Fruit fly (Drosophila melanogaster) whole organism, embryonic: ENCODE results near the gene CG7173.

ENCODE experiments used
- CG12155 ChIP-seq: fragments of 200-800 bp; sonication (Bioruptor generic); optimal IDR thresholded peaks from 3 replicates; lab custom pipeline; 2016; ENCODE audit warnings: missing biosample characterization, missing genetic modification characterization
- CG12942 ChIP-seq: fragments of 200-800 bp; sonication (Bioruptor generic); optimal IDR thresholded peaks from 3 replicates; lab custom pipeline; 2016; ENCODE audit warnings: missing biosample characterization, missing genetic modification characterization
- CG13424 ChIP-seq: fragments of 200-800 bp; sonication (Bioruptor generic); optimal IDR thresholded peaks from 2 replicates; lab custom pipeline; 2019; ENCODE audit warnings: missing biosample characterization, mild to moderate bottlenecking, missing genetic modification characterization, moderate library complexity
- CG14860 ChIP-seq: fragments of 200-800 bp; sonication (Bioruptor generic); IDR thresholded peaks from 3 replicates; pipeline ENCODE4 v1.3.6; 2022; ENCODE audit warnings: missing biosample characterization, missing genetic modification characterization; ENCODE audit not compliant: partially characterized antibody
- CG15514 ChIP-seq: fragments of 200-800 bp; sonication (Bioruptor generic); optimal IDR thresholded peaks from 3 replicates; lab custom pipeline; 2017; ENCODE audit warnings: missing biosample characterization, missing genetic modification characterization, mild to moderate bottlenecking, moderate library complexity, missing genetic modification reagents
- CG15601 ChIP-seq: fragments of 200-800 bp; sonication (Bioruptor generic); optimal IDR thresholded peaks from 3 replicates; lab custom pipeline; 2019; ENCODE audit warnings: missing biosample characterization, mild to moderate bottlenecking, missing genetic modification characterization, moderate library complexity
- CG1792 ChIP-seq: fragments of 200-800 bp; sonication (Bioruptor generic); optimal IDR thresholded peaks from 2 replicates; lab custom pipeline; 2016; ENCODE audit warnings: missing biosample characterization, missing genetic modification characterization
- CG2116 ChIP-seq: fragments of 200-800 bp; sonication (Bioruptor generic); optimal IDR thresholded peaks from 3 replicates; lab custom pipeline; 2018; ENCODE audit warnings: missing biosample characterization, mild to moderate bottlenecking, missing genetic modification characterization
- CG2129 ChIP-seq: fragments of 200-800 bp; sonication (Bioruptor generic); IDR thresholded peaks from 2 replicates; pipeline ENCODE4 v1.3.6; 2022; ENCODE audit warnings: missing biosample characterization, missing genetic modification characterization; ENCODE audit not compliant: partially characterized antibody
- CG2678 ChIP-seq: fragments of 200-800 bp; sonication (Bioruptor generic); optimal IDR thresholded peaks from 3 replicates; lab custom pipeline; 2019; ENCODE audit warnings: missing biosample characterization, mild to moderate bottlenecking, missing genetic modification characterization, moderate library complexity
- CG31388 ChIP-seq: fragments of 200-800 bp; sonication (Bioruptor generic); optimal IDR thresholded peaks from 2 replicates; lab custom pipeline; 2016; ENCODE audit warnings: missing biosample characterization, missing genetic modification characterization
- CG3281 ChIP-seq: fragments of 200-800 bp; sonication (Bioruptor generic); optimal IDR thresholded peaks from 3 replicates; lab custom pipeline; 2017; ENCODE audit warnings: missing biosample characterization, mild to moderate bottlenecking, missing genetic modification characterization
- CG4360 ChIP-seq: fragments of 200-800 bp; sonication (Bioruptor generic); IDR thresholded peaks from 2 replicates; pipeline ENCODE4 v1.3.6; 2022; ENCODE audit warnings: missing biosample characterization, missing genetic modification characterization
- CG5180 ChIP-seq: fragments of 200-800 bp; sonication (Bioruptor generic); optimal IDR thresholded peaks from 3 replicates; lab custom pipeline; 2017; ENCODE audit warnings: missing biosample characterization, missing genetic modification characterization, mild to moderate bottlenecking, moderate library complexity, missing genetic modification reagents
- CG6813 ChIP-seq: fragments of 200-800 bp; sonication (Bioruptor generic); optimal IDR thresholded peaks from 2 replicates; lab custom pipeline; 2017; ENCODE audit warnings: missing biosample characterization, missing genetic modification characterization, mild to moderate bottlenecking, moderate library complexity, missing genetic modification reagents
- CG7271 ChIP-seq: fragments of 200-800 bp; sonication (Bioruptor generic); optimal IDR thresholded peaks from 2 replicates; lab custom pipeline; 2018; ENCODE audit warnings: missing biosample characterization, mild to moderate bottlenecking, missing genetic modification characterization, moderate library complexity
- CG7357 ChIP-seq: fragments of 200-800 bp; sonication (Bioruptor generic); IDR thresholded peaks from 3 replicates; pipeline ENCODE4 v1.3.6; 2022; ENCODE audit warnings: missing biosample characterization, missing genetic modification characterization
- CG8281 ChIP-seq: fragments of 200-800 bp; sonication (Bioruptor generic); optimal IDR thresholded peaks from 2 replicates; lab custom pipeline; 2018; ENCODE audit warnings: missing biosample characterization, mild to moderate bottlenecking, missing genetic modification characterization, moderate library complexity
- CG8359 ChIP-seq: fragments of 200-800 bp; sonication (Bioruptor generic); optimal IDR thresholded peaks from 2 replicates; lab custom pipeline; 2017; ENCODE audit warnings: missing biosample characterization, mild to moderate bottlenecking, missing genetic modification characterization, borderline replicate concordance
- CG8478 ChIP-seq: fragments of >200 bp; optimal IDR thresholded peaks from 2 replicates; lab custom pipeline; 2018
- CkIIα-i1 ChIP-seq: fragments of 200-800 bp; sonication (Bioruptor generic); IDR thresholded peaks from 2 replicates; pipeline ENCODE4 v1.3.6; 2022; ENCODE audit warnings: missing biosample characterization, missing genetic modification characterization
- Deaf1 ChIP-seq: fragments of 200-800 bp; optimal IDR thresholded peaks from 3 replicates; lab custom pipeline; 2019; ENCODE audit warnings: missing biosample characterization, mild to moderate bottlenecking, missing genetic modification characterization, moderate library complexity
- Dip3 ChIP-seq: fragments of 200-800 bp; sonication (Bioruptor generic); optimal IDR thresholded peaks from 3 replicates; lab custom pipeline; 2016; ENCODE audit warnings: missing biosample characterization, missing genetic modification characterization
- Fer2 ChIP-seq: fragments of 200-800 bp; sonication (Bioruptor generic); optimal IDR thresholded peaks from 2 replicates; lab custom pipeline; 2018; ENCODE audit warnings: missing biosample characterization, mild to moderate bottlenecking, missing genetic modification characterization, moderate library complexity
- HmgZ ChIP-seq: fragments of 200-800 bp; sonication (Bioruptor generic); optimal IDR thresholded peaks from 2 replicates; lab custom pipeline; 2018; ENCODE audit warnings: missing biosample characterization, mild to moderate bottlenecking, missing genetic modification characterization
- Kr ChIP-seq: fragments of 200-800 bp; sonication (Bioruptor generic); optimal IDR thresholded peaks from 2 replicates; lab custom pipeline; 2017; ENCODE audit warnings: missing biosample characterization, mild to moderate bottlenecking, missing genetic modification characterization
- Nf-YC ChIP-seq: fragments of 200-800 bp; optimal IDR thresholded peaks from 3 replicates; lab custom pipeline; 2019; ENCODE audit warnings: missing biosample characterization, mild to moderate bottlenecking, missing genetic modification characterization, moderate library complexity
- Rfx ChIP-seq: fragments of 200-800 bp; sonication (Bioruptor generic); IDR thresholded peaks from 2 replicates; pipeline ENCODE4 v1.3.6; 2022; ENCODE audit warnings: missing biosample characterization, missing genetic modification characterization
- ap ChIP-seq: fragments of 200-800 bp; sonication (Bioruptor generic); IDR thresholded peaks from 2 replicates; pipeline ENCODE4 v1.3.6; 2022; ENCODE audit warnings: missing biosample characterization, missing genetic modification characterization
- br ChIP-seq: fragments of >200 bp; optimal IDR thresholded peaks from 2 replicates; lab custom pipeline; 2017
- cato ChIP-seq: fragments of 200-800 bp; sonication (Bioruptor generic); optimal IDR thresholded peaks from 2 replicates; lab custom pipeline; 2016; ENCODE audit warnings: missing biosample characterization, missing genetic modification characterization, borderline replicate concordance
- ci ChIP-seq: fragments of 200-800 bp; sonication (Bioruptor generic); IDR thresholded peaks from 3 replicates; pipeline ENCODE4 v1.3.6; 2022; ENCODE audit warnings: missing biosample characterization, missing genetic modification characterization
- dmrt99B ChIP-seq: fragments of 200-800 bp; sonication (Bioruptor generic); optimal IDR thresholded peaks from 2 replicates; lab custom pipeline; 2018; ENCODE audit warnings: missing biosample characterization, mild to moderate bottlenecking, missing genetic modification characterization, moderate library complexity
- fru ChIP-seq: fragments of >200 bp; optimal IDR thresholded peaks from 2 replicates; lab custom pipeline; 2017
- inv ChIP-seq: fragments of 200-800 bp; sonication (Bioruptor generic); IDR thresholded peaks from 2 replicates; pipeline ENCODE4 v1.3.6; 2022; ENCODE audit warnings: missing biosample characterization, missing genetic modification characterization; ENCODE audit not compliant: partially characterized antibody
- kah ChIP-seq: fragments of 200-800 bp; sonication (Bioruptor generic); optimal IDR thresholded peaks from 2 replicates; lab custom pipeline; 2018; ENCODE audit warnings: missing biosample characterization, mild to moderate bottlenecking, missing genetic modification characterization
- lilli ChIP-seq: fragments of 200-800 bp; sonication (Bioruptor generic); optimal IDR thresholded peaks from 3 replicates; lab custom pipeline; 2016; ENCODE audit warnings: missing biosample characterization, missing genetic modification characterization
- lola ChIP-seq, 3 experiments: fragments of >200 bp in 2 of 3; fragments of 200-800 bp in 1 of 3; sonication (Bioruptor generic) in 1 of 3; optimal IDR thresholded peaks; 2 replicates each; lab custom pipeline; 2017 to 2019; ENCODE audit warnings: missing biosample characterization in 3 of 3, missing genetic modification characterization in 3 of 3, mild to moderate bottlenecking in 1 of 3, moderate library complexity in 1 of 3
- nerfin-1 ChIP-seq: fragments of 200-800 bp; sonication (Bioruptor generic); optimal IDR thresholded peaks from 3 replicates; lab custom pipeline; 2019; ENCODE audit warnings: missing biosample characterization, mild to moderate bottlenecking, missing genetic modification characterization, moderate library complexity
- org-1 ChIP-seq: fragments of 200-800 bp; sonication (Bioruptor generic); optimal IDR thresholded peaks from 2 replicates; lab custom pipeline; 2017; ENCODE audit warnings: missing biosample characterization, missing genetic modification characterization
- pita ChIP-seq: fragments of 200-800 bp; sonication (Bioruptor generic); optimal IDR thresholded peaks from 2 replicates; lab custom pipeline; 2017; ENCODE audit warnings: missing biosample characterization, mild to moderate bottlenecking, missing genetic modification characterization
- psq ChIP-seq: fragments of 200-800 bp; sonication (Bioruptor generic); optimal IDR thresholded peaks from 2 replicates; lab custom pipeline; 2017; ENCODE audit warnings: missing biosample characterization, missing genetic modification characterization
- salm ChIP-seq: fragments of 200-800 bp; sonication (Bioruptor generic); optimal IDR thresholded peaks from 2 replicates; lab custom pipeline; 2018; ENCODE audit warnings: missing biosample characterization, mild to moderate bottlenecking, missing genetic modification characterization
- sc ChIP-seq, 3 experiments: fragments of >200 bp in 2 of 3; fragments of 200-800 bp in 1 of 3; sonication (Bioruptor generic) in 1 of 3; optimal IDR thresholded peaks; 2 replicates in 2 of 3; 3 replicates in 1 of 3; lab custom pipeline; 2017; ENCODE audit warnings: mild to moderate bottlenecking in 1 of 3, missing biosample characterization in 1 of 3, missing genetic modification characterization in 1 of 3, missing genetic modification reagents in 1 of 3
- shn ChIP-seq: fragments of 200-800 bp; sonication (Bioruptor generic); optimal IDR thresholded peaks from 3 replicates; lab custom pipeline; 2016; ENCODE audit warnings: missing biosample characterization, missing genetic modification characterization
- sqz ChIP-seq: fragments of 200-800 bp; sonication (Bioruptor generic); optimal IDR thresholded peaks from 3 replicates; lab custom pipeline; 2018; ENCODE audit warnings: missing biosample characterization, mild to moderate bottlenecking, missing genetic modification characterization
- sug ChIP-seq: fragments of 200-800 bp; optimal IDR thresholded peaks from 2 replicates; lab custom pipeline; 2019; ENCODE audit warnings: missing biosample characterization, mild to moderate bottlenecking, missing genetic modification characterization, moderate library complexity
- zfh2 ChIP-seq: fragments of 200-800 bp; sonication (Bioruptor generic); optimal IDR thresholded peaks from 2 replicates; lab custom pipeline; 2016; ENCODE audit warnings: missing biosample characterization, missing genetic modification characterization

CG7173 gene

DNA sequence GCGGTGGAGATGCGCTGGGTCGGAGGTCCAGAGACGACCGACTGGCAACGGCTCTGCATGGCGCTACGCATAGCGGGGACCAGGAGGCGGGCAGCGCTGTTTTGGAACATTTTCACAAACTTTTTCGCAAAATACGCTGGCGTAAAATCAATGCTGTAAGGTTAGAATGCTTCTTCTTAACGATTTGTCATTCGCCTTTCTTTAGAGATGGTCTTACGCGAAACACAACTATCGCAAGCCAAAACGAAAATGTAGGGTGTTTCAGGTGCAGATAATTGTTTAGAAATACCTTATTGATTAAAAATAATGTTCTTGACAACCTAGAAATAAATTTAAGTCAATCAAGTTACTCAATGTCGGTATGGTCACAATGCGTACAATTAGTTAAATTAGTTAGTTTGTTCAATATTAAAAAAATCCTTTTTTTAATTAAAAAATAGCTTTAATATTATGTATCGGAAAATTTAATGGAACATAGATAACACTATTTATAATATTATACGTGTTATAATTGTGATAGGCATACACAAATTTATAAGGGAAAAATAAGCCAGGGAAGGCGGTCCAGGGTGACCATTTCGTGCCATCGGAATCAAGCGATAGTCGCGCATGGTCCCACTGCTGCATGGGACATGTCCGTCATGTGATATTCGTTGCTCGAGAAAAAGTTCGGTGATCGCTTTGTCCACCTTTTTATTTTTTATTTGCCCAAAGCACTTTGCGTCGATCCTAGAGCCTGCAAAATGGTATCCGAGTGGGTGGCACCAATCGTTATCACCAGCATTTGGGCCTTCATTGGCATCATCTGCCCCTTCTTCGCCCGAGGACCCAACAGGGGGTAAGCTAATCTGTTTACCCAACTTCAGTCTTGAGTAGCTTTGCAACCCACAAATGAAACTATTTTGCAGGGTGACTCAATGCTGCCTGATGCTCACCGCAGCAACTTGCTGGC lies 18.5 kb downstream of the CG7173 start, which contains the start of the genes COX8 and VhaM9.7-b (continued):
- TF ChIP-seq sug (peak; percentile 78), br (lab: Kevin White, UChicago) (no peak), pita (GFP tag; lab: Kevin White, UChicago) (no peak), CG2116 (GFP tag; lab: Kevin White, UChicago) (peak; percentile 61), Kr (no peak), CG6813 (GFP tag; lab: Kevin White, UChicago) (no peak), CG1792 (no peak), fru (no peak), lilli (GFP tag; lab: Kevin White, UChicago) (peak; percentile 80), CG12155 (GFP tag; lab: Kevin White, UChicago) (peak; percentile 65), sc (optimal IDR thresholded peaks at IDR 0.05; lab: Kevin White, UChicago) (no peak), sc (GFP tag; optimal IDR thresholded peaks at IDR 0.05; lab: Kevin White, UChicago) (no peak), CG4360 (GFP tag; lab: Robert Waterston, UW) (no peak), CG7271 (no peak), CG12942 (GFP tag; lab: Kevin White, UChicago) (peak; percentile 34), ci (peak; percentile 63), cato (no peak), CG31388 (GFP tag; lab: Kevin White, UChicago) (peak; percentile 30), org-1 (GFP tag; lab: Kevin White, UChicago) (no peak), CG2678 (tag; lab: Kevin White, UChicago) (no peak), lola (GFP tag; optimal IDR thresholded peaks at IDR 0.05; lab: Kevin White, UChicago) (peak in 1 of 3 experiments; percentile 62), CG14860 (GFP tag; lab: Robert Waterston, UW) (peak; percentile 61; the same call in 1 of the 3 replicates), CG3281 (GFP tag; lab: Kevin White, UChicago) (peak; percentile 45), salm (tag; lab: Kevin White, UChicago) (no peak), CG13424 (tag; lab: Kevin White, UChicago) (peak; percentile 70), CG15514 (GFP tag; lab: Kevin White, UChicago) (no peak), CG15601 (no peak), CG2129 (GFP tag; lab: Robert Waterston, UW) (no peak; the same call in 1 of the 2 replicates), nerfin-1 (no peak), Fer2 (tag; lab: Kevin White, UChicago) (no peak), psq (GFP tag; lab: Kevin White, UChicago) (peak; percentile 18), inv (GFP tag; lab: Robert Waterston, UW) (peak; percentile 65; the same call in 1 of the 2 replicates), CG8281 (tag; lab: Kevin White, UChicago) (peak; percentile 64), Deaf1 (no peak), Dip3 (GFP tag; lab: Kevin White, UChicago) (peak; percentile 13), sqz (GFP tag; lab: Kevin White, UChicago) (no peak), CG7357 (GFP tag; lab: Robert Waterston, UW) (no peak), ap (GFP tag; lab: Robert Waterston, UW) (no peak), HmgZ (tag; lab: Kevin White, UChicago) (peak; percentile 63), kah (GFP tag; lab: Kevin White, UChicago) (peak; percentile 10), zfh2 (GFP tag; lab: Kevin White, UChicago) (peak; percentile 78), dmrt99B (tag; lab: Kevin White, UChicago) (no peak), CG8478 (lab: Kevin White, UChicago) (no peak), CG8359 (no peak), CkIIα-i1 (GFP tag; lab: Robert Waterston, UW) (no peak), CG5180 (GFP tag; lab: Kevin White, UChicago) (no peak), shn (peak; percentile 52), Rfx (GFP tag; lab: Robert Waterston, UW) (peak; percentile 74), Nf-YC (tag; lab: Kevin White, UChicago) (peak; percentile 63)
